Fruit fly (Drosophila melanogaster) whole organism, larva: ENCODE results near the gene PGAP1.
A peak's percentile ranks its signal among the peaks of the same experiment; 100 is the strongest.

Experiments
- noc ChIP-seq: fragments of 200-800 bp; sonication (Bioruptor generic); optimal IDR thresholded peaks from 3 replicates; lab custom pipeline; 2019; ENCODE audit warnings: missing biosample characterization, mild to moderate bottlenecking, missing genetic modification characterization, moderate library complexity

PGAP1 gene

DNA sequence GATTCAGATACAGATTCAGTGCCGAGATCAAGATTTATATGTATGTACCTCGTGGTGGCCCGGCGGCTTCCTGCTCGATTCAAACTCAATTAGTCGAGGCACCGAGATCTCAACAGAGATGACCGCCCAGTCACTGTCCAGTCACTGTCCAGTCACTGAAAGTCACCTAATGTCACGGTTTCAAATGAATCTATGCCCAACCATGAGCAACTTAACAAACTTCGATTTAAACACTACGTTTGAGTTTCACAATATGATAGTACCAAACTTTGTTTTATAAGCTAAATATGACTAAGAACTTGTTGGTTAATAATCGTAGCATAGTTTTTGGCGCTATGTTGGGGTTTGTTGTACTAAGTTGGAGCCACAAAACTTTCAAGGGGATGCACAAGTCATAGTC lies 15.8 kb upstream of the PGAP1 start:
- no peak for TF ChIP-seq noc

- peak; percentile 47 for TF ChIP-seq noc
Observed at dm6 chrX:5699824-5700498, 10.7 kb upstream of the PGAP1 start.

DNA sequence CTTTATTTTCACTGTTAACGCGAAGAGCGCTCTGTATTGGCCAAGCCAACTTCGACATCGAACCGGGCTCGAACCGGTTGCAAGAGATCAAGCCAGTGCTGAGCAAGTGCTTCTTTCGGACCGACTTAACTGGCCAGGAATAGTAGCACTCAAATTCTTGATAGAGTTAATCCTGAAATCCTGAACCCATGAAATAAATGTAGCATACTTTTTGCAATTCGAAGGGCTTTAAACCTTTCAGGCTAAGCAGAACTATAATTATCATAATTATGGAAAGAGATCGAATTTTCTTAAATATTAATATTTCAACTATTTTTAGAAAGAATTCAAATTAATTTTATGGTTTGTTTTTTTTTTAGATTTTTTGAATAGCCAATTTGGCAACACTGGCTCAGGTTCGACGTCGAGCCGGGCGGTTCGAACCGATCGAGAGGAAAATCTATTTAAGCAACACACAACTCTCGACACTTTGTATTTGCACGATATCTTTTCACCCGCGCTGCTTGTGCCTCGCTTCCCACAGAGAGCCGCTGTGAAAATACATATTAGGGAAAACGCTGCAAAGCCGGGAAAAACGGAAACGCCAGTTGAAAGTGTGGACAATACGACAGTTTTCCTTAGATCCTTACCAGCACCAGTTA lies 8.9 kb upstream of the PGAP1 start, which contains the start of gene AdamTS-B:
TSS of gene AdamTS-B (plus strand) at position 471 of the 641 bp plus-strand sequence.
- TF ChIP-seq noc: peak; percentile 57

- peak; percentile 88 for TF ChIP-seq noc
Observed at dm6 chrX:5696436-5697022, 7.3 kb upstream of the PGAP1 start.

DNA sequence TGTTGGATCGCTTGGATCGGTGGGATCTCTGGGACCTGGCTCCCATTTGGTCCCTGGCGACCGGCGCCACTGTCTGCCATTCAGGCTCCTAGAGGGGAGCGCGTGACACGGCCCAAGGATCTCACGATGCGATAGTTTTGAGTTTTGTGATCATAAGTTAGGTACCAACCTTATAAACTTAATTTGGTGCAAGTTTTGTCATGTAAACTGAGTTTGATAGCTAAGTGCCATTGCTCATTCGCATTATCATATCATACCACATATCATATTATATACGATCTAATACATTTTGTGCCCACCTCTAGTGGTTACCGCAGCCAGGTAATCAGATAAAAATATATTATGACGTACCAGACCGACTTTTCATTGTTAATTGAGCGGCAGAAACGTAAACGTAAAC lies 6.7 kb upstream of the PGAP1 start:
- TF ChIP-seq noc: no peak

dm6 chrX:5695035-5695434 lies 5.8 kb upstream of the PGAP1 start, which contains the start of gene CG3149:
Gene CG3149 (minus strand): TSS chrX:5695205.
- no peak for TF ChIP-seq noc

dm6 chrX:5690651-5691379 lies 1.5 kb upstream of the PGAP1 start:
- no peak for TF ChIP-seq noc

DNA sequence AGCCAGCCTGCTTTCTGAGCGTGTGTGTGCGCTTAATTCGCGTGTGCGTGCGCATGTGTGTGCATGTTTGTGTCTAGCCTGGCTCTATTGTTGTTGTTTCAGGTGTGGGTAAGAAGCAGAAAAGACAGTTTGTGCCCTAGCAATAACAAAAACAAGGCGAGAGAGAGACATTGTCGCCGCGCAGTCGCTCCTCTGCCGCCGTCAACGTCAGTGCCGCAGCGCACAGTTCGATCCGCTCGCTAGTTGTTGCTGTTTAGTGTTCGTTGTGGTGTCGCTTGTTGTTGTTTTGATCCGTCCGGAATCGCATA lies 897 bp upstream of the PGAP1 start:
- TF ChIP-seq noc: no peak

- no peak for TF ChIP-seq noc
Observed at dm6 chrX:5682940-5683339, 6.3 kb downstream of the PGAP1 start, which contains the start of gene CG42449. Gene CG42449 (plus strand): TSS chrX:5683240.

dm6 chrX:5679933-5680667 lies 9.2 kb downstream of the PGAP1 start, which contains the start of the genes Tre1 and Gr5a:
Gene Tre1 (minus strand): TSS chrX:5679977.
Gene Gr5a (plus strand): TSS chrX:5680617.
- no peak for TF ChIP-seq noc

- TF ChIP-seq noc: no peak
Observed at dm6 chrX:5679079-5679932, 10.0 kb downstream of the PGAP1 start.

DNA sequence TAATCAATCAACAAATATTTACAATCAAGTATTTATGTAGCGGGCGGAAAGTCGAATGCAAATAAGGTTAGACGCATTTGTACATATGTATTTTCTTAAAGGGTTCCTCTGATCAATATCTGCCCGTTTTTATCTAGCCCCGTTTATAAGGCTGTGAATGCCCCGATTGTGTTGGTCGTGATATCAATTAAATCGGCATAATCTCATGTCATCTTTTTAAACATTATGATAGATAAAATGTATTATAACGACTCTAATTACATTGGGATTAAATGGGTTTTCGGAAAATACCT lies 11.1 kb downstream of the PGAP1 start:
- TF ChIP-seq noc: no peak

DNA sequence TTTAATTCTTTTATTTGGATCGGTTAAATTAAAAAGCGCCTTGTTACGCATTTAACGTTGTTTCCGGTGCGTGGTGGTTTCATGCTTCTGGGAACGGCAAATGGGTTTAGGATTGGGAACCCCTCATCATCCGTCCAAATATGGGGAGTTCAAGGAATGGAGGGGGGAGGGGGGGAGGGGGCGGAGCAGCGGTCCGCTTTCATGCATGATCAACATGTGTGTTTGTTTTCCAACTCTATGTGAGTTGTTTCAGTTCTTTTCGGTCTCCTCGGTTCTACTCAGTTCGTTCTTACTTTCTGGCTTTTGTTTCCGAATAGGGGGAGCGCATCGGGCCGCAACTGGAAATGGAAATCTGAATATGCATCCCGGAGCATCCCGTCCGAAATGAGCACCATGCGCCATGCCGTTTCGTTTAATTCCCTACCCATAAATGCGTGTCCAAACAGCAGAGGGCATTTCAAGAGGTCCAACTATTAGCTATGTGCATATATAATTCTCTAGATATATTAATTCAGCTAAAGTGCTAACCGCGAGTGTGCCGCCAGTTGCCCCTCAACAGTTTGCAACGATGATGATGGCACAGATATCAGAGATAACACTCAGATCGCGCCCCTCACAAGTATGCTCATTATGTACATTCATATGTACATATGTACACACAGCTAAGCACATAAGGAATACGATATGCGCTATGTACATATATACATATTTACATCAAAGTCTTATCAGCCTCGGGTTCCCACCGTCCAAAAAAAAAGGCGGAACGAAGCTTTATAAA lies 11.7 kb downstream of the PGAP1 start:
- TF ChIP-seq noc: no peak

DNA sequence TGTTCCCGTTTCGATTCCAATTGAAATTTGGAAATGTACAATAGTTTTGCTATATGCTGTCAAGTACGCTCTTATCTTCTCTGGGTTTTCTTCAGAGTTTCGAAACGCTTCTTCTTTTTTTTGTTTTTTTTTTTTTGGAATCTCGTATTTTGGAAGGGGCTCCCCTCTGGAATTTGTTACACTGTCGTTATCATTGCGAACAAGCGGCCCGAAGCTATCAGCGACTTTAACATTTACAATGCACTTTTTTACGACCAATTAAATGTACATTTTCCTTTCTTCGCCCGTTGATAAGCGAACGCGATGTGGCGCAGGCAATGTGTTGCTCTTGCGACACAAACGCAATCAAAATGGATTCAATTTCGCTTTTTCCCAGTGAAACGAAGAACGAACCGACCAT lies 12.4 kb downstream of the PGAP1 start:
- no peak for TF ChIP-seq noc
